Fruit fly (Drosophila melanogaster): ENCODE data around the gene chico.

DNA sequence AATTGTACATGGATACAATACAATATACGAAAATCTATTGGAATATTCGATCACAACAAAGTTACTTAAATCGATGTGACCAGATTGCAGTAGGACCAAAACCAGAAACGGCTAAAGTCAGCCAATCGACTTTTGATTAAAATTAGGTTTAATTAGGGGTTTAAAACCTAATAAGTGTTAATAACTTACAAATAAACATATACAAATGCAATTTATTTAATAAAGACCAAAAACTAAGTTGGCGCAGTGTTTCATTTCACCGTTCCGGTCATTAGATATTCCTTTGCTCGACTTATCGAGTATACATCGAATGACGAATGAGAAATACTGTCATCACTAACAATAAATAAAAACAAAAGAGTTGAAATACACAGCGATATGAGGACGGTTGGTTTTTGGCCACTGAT lies 3.6 kb upstream of the chico start, which contains the start of the genes bsk and CG31717:
- no peak for TF ChIP-seq Myc (optimal IDR thresholded peaks at IDR 0.05)
- TF ChIP-seq ttk (optimal IDR thresholded peaks at IDR 0.05) = no peak
- TF ChIP-seq h (optimal IDR thresholded peaks at IDR 0.05) = no peak
- TF ChIP-seq psq (optimal IDR thresholded peaks at IDR 0.05) = no peak
- TF ChIP-seq insv (optimal IDR thresholded peaks at IDR 0.05) = no peak

Measured in Kc167 (cell line).